Fruit fly (Drosophila melanogaster): ENCODE results near the gene b.

The b gene

DNA sequence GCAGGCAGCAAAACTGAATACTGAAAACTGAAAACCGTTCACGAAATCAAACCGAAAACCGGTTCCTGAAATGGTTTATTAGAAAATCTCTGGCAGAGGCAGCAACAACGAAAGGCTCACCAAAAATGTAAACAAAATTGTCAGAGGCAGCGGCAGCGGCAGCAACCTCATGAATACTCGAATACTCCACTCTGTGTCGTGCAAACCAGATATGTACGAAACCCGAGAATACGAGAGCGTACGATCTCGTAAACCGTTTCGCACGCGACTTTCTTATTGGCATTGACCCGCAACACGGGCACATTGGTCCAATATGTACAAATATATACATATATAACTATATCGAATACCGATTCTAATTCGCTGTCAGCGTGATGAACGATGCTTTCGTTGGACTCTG lies 16.5 kb downstream of the b start:
- TF ChIP-seq CG8478 (optimal IDR thresholded peaks at IDR 0.05) = no peak
- no peak for TF ChIP-seq CTCF (optimal IDR thresholded peaks at IDR 0.05)

DNA sequence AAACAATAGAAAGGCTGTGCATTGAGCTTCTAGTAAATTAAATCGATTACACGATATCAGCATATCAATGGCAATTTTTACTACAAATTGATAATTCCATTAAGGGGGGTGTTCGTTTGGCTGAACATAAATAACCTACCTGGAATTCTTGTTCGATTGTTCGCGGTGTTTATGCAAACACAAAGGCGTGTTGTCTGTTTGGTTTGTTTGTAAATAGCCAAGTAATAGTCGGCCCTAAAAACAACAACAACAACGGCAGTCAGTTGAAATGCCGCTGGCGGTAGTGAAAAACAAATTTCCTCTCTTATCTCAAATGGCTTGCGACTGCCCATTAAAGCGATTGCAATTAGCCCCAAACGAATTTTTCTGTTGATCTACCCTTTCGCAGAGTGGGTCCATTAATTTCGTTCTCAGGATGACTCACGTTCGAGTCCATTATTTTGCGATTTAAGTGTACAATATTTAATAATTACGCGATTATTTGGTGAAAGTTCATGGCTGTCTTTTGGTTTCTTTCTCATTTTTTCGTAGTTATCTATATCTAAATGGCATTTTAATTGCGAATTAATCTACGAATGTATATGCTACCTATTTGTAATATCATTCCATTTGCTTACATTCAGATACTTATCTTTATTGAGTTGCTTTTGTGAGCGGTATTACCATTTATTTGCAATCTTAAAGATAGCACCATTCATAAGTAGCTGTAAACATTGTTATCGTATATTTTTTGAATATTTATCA lies 17.8 kb downstream of the b start:
- TF ChIP-seq CG8478 (optimal IDR thresholded peaks at IDR 0.05) (no peak), CTCF (optimal IDR thresholded peaks at IDR 0.05) (no peak)

DNA sequence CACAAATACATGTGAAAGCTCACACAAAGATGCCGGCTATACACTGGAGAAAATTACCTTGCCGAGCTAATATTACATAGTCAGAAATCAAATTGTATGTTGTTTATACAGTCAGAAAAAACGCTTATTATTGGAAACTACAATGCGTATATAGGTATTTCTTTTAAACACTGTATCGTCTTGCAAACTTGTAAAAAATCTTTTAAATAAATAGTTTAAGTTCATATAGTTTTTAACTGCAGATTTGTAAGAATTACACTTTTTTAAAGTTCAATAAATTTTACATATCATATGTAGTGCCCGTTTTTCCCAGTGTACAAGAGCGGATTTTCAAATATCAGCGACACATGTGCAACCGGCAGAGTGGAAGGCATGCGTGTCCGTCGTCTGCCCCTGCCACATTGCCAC lies 18.7 kb downstream of the b start:
- TF ChIP-seq CTCF (optimal IDR thresholded peaks at IDR 0.05) (no peak), CG8478 (optimal IDR thresholded peaks at IDR 0.05) (no peak)

DNA sequence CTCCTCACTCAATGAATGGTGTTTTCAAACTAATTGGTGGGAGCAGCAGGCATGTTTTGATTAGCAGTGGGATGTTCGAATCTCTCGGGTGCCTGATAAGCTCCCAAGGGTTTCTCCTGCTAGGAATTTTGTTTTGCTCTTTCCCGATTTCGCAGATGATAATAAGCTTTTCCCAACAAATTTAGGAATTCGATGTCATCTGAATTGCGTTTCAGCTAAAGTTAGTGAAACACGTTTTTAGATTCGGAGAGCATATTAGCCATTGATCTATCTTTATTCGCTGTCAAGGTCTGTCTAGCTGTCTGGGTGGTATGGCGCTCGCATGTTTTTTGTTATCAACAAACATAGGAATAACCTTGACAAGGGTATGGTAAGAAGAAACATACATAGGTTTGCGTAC lies 20.5 kb downstream of the b start, which contains the start of gene CG33307:
Gene CG33307 (minus strand): TSS at position 13 of the 400 bp plus-strand sequence.
- TF ChIP-seq CG8478 (optimal IDR thresholded peaks at IDR 0.05) (no peak), CTCF (optimal IDR thresholded peaks at IDR 0.05) (no peak)

DNA sequence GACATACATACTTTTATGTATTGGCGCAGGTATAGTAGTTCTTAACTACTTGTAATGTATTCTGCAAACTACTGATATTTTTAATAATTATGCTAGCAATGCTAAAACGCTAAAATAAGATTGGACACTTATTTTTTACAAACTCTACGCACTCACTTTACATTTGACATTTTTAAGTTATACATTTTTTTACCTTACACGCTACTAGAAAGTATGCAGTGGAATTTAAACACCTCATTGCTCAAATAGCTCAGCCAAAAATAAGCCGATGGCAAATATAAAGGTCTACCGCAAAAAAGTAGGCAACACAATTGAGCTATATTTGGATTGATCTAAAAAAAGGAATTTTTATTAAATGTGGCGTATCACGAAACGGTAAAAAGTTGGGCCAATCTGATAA lies 21.0 kb downstream of the b start:
- TF ChIP-seq CG8478 (optimal IDR thresholded peaks at IDR 0.05) = no peak
- peak; percentile 40 to 74 for TF ChIP-seq CTCF (optimal IDR thresholded peaks at IDR 0.05)

DNA sequence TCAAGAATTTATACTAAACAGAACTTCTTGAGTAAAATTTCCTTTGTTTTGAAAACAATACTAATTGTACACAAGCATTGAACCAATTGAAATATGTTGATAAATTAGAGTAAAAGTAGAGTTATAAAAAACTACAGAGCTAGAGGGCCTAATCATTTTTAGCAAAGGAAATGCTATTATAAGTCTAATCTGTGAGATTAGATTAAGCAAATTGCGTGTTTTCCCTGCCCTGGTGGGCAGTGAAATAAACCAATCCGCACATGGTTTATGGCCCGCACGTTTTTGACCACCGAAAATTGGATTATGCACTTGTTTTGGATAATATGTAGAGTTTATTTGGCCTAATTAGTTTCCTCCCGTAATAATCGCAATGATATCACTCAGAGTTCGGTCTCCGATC lies 21.5 kb downstream of the b start:
- TF ChIP-seq CG8478 (optimal IDR thresholded peaks at IDR 0.05) (no peak), CTCF (optimal IDR thresholded peaks at IDR 0.05) (no peak)

DNA sequence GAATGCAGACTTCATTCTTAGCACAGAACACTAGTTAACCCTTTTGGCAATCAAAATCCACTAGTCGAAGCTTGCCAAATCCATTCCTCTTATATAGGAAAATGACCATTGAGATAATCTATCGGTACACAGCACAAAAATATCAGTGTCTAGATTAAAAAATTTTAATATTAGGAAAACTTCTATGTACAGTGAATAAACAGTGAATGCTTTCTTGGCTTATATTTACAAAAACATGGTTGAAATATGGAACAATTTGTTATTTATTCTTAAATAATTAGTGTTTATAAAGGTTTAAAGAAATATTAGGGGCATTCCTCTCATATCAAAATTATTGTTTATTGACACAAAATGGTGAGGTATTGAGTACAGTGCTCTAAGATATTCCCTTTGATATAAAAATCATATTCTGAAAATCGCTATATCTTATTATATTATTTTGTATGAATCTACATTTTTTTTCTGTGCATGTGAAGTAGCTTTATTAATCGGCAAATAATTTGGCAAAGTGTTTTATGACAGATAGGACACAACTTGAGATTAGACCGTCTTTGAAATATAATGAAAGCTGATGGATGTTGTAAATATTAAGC lies 22.7 kb downstream of the b start, which contains the start of gene CG33306:
Gene CG33306 (minus strand): TSS at position 51 of the 593 bp plus-strand sequence.
- TF ChIP-seq CG8478 (optimal IDR thresholded peaks at IDR 0.05) = no peak
- TF ChIP-seq CTCF (optimal IDR thresholded peaks at IDR 0.05) = no peak

DNA sequence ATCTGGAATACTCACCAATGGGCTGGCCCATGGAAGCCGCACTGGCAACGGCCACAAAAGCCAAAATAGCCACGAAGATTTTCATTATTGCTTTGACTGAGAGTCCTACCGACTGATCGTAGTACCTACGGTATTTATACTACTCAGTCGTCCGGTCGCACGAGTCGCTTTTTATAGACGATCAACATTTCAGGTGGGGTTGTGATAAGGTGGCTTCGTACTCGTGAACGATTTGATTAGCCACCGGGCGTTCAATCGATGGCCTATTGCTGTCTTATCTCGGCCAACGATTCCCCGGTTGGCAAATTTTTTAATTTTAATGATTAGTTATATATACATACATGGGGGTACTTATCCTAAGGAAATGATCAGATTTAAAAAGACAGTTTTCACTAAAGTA lies 24.1 kb downstream of the b start, which contains the start of gene CG8997:
Gene CG8997 (minus strand): TSS at position 148 of the 400 bp plus-strand sequence.
- TF ChIP-seq CG8478 (optimal IDR thresholded peaks at IDR 0.05) = no peak
- no peak for TF ChIP-seq CTCF (optimal IDR thresholded peaks at IDR 0.05)

DNA sequence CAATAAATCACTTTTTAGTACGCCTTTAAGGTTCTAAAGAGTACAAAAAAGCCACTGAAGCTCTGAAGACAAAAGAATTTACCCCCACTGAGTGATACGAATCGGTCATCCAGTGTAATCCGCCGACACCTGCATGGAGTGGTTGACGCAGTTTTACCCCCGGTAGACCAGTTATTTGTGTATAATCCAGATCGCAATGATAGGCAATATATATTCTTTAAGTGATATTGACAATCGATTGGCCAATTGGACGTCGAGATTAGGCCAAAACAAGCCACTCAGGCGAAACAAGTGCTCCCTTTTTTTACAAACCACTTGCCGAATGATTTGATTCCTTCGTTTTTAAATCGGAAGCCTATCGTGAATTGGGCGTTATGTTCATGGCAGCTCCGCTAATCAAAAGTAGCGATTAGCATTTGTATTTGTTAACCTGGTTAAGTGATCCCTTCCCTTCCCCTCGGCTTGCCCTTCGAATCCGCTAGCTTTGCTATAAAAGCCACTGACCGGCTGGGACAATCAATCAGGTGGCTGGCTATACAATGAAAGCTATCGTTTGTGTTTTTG lies 25.3 kb downstream of the b start, which contains the start of gene CG7916:
Gene CG7916 (plus strand): TSS at position 514 of the 564 bp plus-strand sequence.
- no peak for TF ChIP-seq CTCF (optimal IDR thresholded peaks at IDR 0.05)
- no peak for TF ChIP-seq CG8478 (optimal IDR thresholded peaks at IDR 0.05)

DNA sequence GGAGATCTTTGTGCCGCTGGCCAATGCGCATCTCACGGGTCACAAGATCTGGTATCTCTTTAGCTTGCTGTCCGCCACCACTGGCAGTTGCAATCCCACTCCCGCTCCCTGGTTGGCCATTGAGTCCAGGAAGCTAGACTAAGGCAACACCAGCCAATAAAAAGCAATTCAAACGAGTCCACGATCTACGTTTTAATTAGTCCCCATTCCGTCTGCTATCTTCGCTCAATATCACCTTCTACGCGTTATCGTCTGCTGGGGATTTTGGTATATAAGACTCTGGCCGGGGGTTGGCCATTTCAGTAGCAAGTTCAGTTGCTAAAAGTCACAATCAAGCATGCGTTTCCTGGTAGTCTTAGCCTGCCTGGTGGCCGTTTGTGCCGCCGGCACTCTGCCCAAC lies 26.6 kb downstream of the b start, which contains the start of gene CG7953:
Gene CG7953 (plus strand): TSS at position 301 of the 400 bp plus-strand sequence.
- TF ChIP-seq CG8478 (optimal IDR thresholded peaks at IDR 0.05) = no peak
- no peak for TF ChIP-seq CTCF (optimal IDR thresholded peaks at IDR 0.05)

DNA sequence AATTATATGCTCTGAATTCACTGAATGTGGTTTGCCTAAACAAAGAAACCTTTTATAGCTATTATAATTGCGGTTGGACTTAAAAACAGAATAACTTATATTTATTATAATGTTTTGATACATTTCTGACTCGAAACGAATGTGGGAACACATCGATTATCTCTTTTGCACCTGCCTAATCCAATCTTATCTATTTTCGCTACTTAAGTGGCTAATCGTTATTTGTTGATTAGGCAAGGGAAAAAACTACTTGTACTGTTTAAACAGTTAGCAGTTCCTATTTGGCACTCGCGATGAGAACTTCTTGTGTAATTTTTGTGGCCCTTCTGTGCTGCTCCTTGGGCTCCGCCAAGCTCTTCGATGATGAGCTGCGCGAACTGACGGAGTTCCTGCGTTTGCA lies 28.1 kb downstream of the b start, which contains the start of gene CG7968:
Gene CG7968 (plus strand): TSS at position 276 of the 400 bp plus-strand sequence.
- TF ChIP-seq CTCF (optimal IDR thresholded peaks at IDR 0.05) (no peak), CG8478 (optimal IDR thresholded peaks at IDR 0.05) (no peak)

DNA sequence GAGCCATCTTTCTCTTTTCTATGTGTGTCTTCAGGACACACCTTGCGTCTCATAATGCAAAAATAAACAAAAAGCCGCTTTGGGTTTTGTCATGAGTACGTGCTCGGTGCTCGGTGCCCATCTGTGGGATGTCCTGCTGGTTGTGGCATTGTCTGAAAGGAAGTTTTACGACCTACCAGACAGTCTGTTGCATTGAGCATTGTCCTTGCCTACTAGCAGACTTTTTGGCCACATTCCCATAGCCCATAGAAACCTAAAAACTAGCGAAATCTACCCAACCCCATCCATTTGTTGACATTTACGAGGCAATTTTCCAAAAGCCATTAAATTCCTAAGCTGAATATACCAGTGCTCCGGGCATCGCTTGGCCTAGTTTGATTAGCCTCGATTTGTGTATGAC lies 30.1 kb downstream of the b start:
- TF ChIP-seq CTCF (optimal IDR thresholded peaks at IDR 0.05) = no peak
- no peak for TF ChIP-seq CG8478 (optimal IDR thresholded peaks at IDR 0.05)

DNA sequence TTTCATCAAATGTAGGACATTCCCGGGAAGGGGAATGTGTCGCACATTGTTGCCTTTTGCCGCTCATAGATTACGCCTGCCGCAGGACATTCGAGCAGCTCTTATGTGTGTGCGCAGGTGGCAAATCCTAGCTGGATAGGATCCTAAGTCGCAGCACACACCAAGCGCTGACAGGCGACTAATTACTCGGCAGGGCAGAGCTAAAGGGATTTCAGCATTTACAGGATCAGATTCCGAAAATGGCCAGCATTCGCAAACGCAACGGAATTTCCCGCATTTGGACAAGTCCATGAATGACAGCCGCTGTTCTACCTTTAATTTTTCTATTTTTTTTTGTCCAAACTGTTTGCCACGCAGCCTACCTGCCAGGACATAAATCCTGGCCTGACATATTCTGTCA lies 46.6 kb downstream of the b start:
- TF ChIP-seq CG8478 (optimal IDR thresholded peaks at IDR 0.05) (no peak), CTCF (optimal IDR thresholded peaks at IDR 0.05) (no peak)

DNA sequence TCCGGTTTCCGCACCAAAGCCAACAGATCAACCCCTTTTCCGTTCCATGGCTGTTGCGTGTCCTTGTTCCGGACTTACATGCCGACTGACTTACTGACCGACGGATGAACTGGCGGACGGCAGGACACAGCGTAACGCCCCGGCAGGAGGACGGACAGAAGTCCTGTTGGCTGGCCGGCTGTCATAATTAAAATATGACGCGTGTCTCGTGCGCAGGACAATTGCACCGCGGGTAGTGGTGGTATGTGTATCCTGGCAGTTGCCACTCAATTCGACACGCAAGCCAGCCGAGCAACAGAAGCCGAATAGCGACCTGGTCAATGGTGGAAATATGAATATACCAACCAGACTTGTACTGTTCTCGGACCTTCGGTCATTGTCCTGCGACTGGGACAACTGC lies 48.4 kb downstream of the b start:
- TF ChIP-seq CTCF (optimal IDR thresholded peaks at IDR 0.05) (no peak), CG8478 (optimal IDR thresholded peaks at IDR 0.05) (no peak)

DNA sequence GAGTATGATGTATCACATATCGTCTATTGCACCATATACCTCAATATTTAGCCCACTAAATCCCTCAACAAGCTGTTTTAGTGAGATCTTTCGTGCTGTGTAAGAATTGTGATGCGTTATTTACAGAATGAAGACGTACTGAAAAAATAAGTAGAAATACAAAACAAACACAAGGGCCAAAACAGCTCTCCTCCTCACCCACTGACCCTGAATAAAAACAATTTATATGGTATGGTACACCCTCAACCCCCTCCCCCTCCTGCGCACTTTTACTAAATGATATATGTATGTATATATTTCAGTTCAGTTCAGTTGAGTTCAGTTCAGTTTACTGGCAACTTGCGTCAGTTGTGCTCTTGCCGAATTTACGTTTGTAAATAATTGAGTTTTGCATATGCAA lies 52.1 kb downstream of the b start:
- TF ChIP-seq CG8478 (optimal IDR thresholded peaks at IDR 0.05) = no peak
- no peak for TF ChIP-seq CTCF (optimal IDR thresholded peaks at IDR 0.05)
